Worm (Caenorhabditis elegans) whole organism, midembryonic: ENCODE results near the gene T12B3.3.

ENCODE experiments used
- T22C8.4 ChIP-seq: fragments of 200-800 bp; sonication (Bioruptor generic); IDR thresholded peaks from 2 replicates; pipeline ENCODE4 v1.3.6; 2022; ENCODE audit warnings: missing genetic modification characterization, missing compliant biosample characterization
- cog-1 ChIP-seq: sonication (generic microtip); optimal IDR thresholded peaks from 2 replicates; lab custom pipeline; 2016; ENCODE audit warnings: missing genetic modification characterization, missing compliant biosample characterization
- flt-1 ChIP-seq: fragments of 200-800 bp; sonication (Bioruptor generic); IDR thresholded peaks from 2 replicates; pipeline ENCODE4 v1.3.6; 2022; ENCODE audit warnings: missing genetic modification characterization, missing compliant biosample characterization
- klf-2 ChIP-seq: fragments of 200-800 bp; sonication (Bioruptor generic); conservative IDR thresholded peaks from 2 replicates; pipeline ENCODE4 v1.3.6; 2022; ENCODE audit warnings: missing genetic modification reagents, missing genetic modification characterization, missing compliant biosample characterization
- med-1 ChIP-seq: sonication (generic microtip); optimal IDR thresholded peaks from 2 replicates; lab custom pipeline; 2017; ENCODE audit warnings: missing genetic modification characterization, mild to moderate bottlenecking, missing compliant biosample characterization, antibody characterized with exemption, missing genetic modification reagents; ENCODE audit not compliant: insufficient read depth
- ref-1 ChIP-seq: fragments of 200-800 bp; sonication (Bioruptor generic); conservative IDR thresholded peaks from 2 replicates; pipeline ENCODE4 v1.3.6; 2022; ENCODE audit warnings: missing genetic modification reagents, missing genetic modification characterization, missing compliant biosample characterization
- tab-1 ChIP-seq: fragments of 200-800 bp; sonication (Bioruptor generic); IDR thresholded peaks from 2 replicates; pipeline ENCODE4 v1.3.6; 2022; ENCODE audit warnings: missing genetic modification characterization, missing compliant biosample characterization
- ztf-23 ChIP-seq: fragments of 200-800 bp; sonication (Bioruptor generic); IDR thresholded peaks from 2 replicates; pipeline ENCODE4 v1.3.6; 2022; ENCODE audit warnings: missing genetic modification reagents, missing genetic modification characterization, missing compliant biosample characterization
- ztf-29 ChIP-seq: fragments of 200-800 bp; sonication (Bioruptor generic); IDR thresholded peaks from 2 replicates; pipeline ENCODE4 v1.3.6; 2022; ENCODE audit warnings: missing genetic modification reagents, missing genetic modification characterization, missing compliant biosample characterization

T12B3.3 gene

ce11 chrIV:7420913-7421312 lies 46.0 kb downstream of the T12B3.3 start, which contains the start of gene srtx-1:
srtx-1 (plus strand) TSS chrIV:7421213.
- no peak for TF ChIP-seq tab-1 (GFP tag; lab: Robert Waterston, UW)

- TF ChIP-seq ztf-23 = no peak
- TF ChIP-seq tab-1 (GFP tag; lab: Robert Waterston, UW) = no peak
- TF ChIP-seq klf-2 (GFP tag; lab: Robert Waterston, UW) = no peak
- no peak for TF ChIP-seq ref-1 (GFP tag; lab: Robert Waterston, UW)
- no peak for TF ChIP-seq T22C8.4 (GFP tag; lab: Robert Waterston, UW)
- no peak for TF ChIP-seq cog-1 (tag; lab: Kevin White, UChicago)
- no peak for TF ChIP-seq ztf-29 (GFP tag; lab: Robert Waterston, UW)
- no peak for TF ChIP-seq med-1 (GFP tag; lab: Kevin White, UChicago)
- no peak for TF ChIP-seq flt-1 (GFP tag; lab: Robert Waterston, UW)
Observed at ce11 chrIV:7424198-7424597, 49.3 kb downstream of the T12B3.3 start, which contains the start of gene unc-82. unc-82 (plus strand) TSS chrIV:7424498.

ce11 chrIV:7426055-7426454 lies 51.1 kb downstream of the T12B3.3 start:
- no peak for TF ChIP-seq ref-1 (GFP tag; lab: Robert Waterston, UW)
